Fruit fly (Drosophila melanogaster): ENCODE results near the gene CG4666.
A peak's percentile ranks its signal among the peaks of the same experiment; 100 is the strongest.

Gene CG4666

DNA sequence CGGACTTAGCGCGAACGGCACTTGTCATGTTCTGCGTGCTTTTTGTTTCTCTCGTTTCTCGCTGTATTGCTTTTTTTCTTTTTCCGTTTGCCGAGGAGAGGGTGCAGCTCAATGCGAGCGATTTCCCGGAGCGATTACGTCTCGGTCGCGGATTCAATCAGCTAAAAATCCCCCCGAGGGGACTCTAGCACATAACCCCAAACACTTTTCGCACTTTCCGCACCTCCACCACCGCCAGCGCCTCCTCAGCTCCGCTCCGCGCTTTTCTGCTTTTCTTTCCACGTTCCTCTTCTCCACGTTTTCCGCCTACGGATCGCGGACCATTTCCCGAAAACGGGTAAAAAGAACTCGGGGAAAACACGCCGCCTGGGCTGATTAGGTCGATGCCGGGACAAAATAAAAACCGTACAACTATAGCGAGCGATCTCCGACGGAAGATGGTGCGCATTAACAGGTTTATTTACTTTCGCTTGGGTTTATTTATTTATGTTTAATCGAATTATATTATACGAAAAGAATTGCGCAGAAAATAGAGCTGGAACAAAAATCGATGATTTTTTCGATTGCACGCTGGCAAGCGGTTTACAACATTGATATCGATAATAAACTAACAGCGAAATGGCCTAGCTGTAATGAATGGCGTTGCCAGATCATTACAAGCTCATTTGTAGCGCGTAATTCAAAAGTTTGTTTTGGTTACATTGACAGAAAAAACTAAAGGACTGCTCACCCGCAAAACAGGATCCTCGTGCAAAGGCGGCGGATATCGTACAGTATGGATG is 12.3 kb upstream of the CG4666 start, which contains the start of gene raptor (continued):
- TF ChIP-seq org-1 (GFP tag; optimal IDR thresholded peaks at IDR 0.05) (no peak), MBD-R2 (GFP tag; IDR thresholded peaks at IDR 0.05) (0 out of 2 replicates have a peak, but pooled peaks have one; percentile 16), CG7745 (tag; optimal IDR thresholded peaks at IDR 0.05) (no peak), Fer1 (GFP tag; optimal IDR thresholded peaks at IDR 0.05) (no peak), CrebB (tag; optimal IDR thresholded peaks at IDR 0.05) (no peak), onecut (GFP tag; IDR thresholded peaks at IDR 0.05) (0 out of 2 replicates have a peak, but pooled peaks have one; percentile 9), pzg (GFP tag; optimal IDR thresholded peaks at IDR 0.05) (peak; percentile 64), hbn (GFP tag; IDR thresholded peaks at IDR 0.05; ENCODE audit: partially characterized antibody) (peak; percentile 50), unc-4 (GFP tag; IDR thresholded peaks at IDR 0.05; ENCODE audit: partially characterized antibody) (0 out of 2 replicates have a peak, but pooled peaks have one; percentile 47), az2 (GFP tag; optimal IDR thresholded peaks at IDR 0.05) (no peak), Asciz (GFP tag; optimal IDR thresholded peaks at IDR 0.05) (no peak), CG14667 (GFP tag; IDR thresholded peaks at IDR 0.05) (no peak), Scr (GFP tag; IDR thresholded peaks at IDR 0.05; ENCODE audit: partially characterized antibody) (peak; percentile 31; the same call in 1 of the 2 replicates), Med (GFP tag) (peak; percentile 57), bigmax (GFP tag; optimal IDR thresholded peaks at IDR 0.05) (peak; percentile 43), tx (GFP tag; optimal IDR thresholded peaks at IDR 0.05) (no peak), CHES-1-like (GFP tag; optimal IDR thresholded peaks at IDR 0.05) (no peak), CG6791 (GFP tag; IDR thresholded peaks at IDR 0.05; ENCODE audit: partially characterized antibody) (peak; percentile 46; the same call in 1 of the 3 replicates), gt (GFP tag; IDR thresholded peaks at IDR 0.05) (no peak), CG32532 (GFP tag; IDR thresholded peaks at IDR 0.05) (no peak), knrl (GFP tag; IDR thresholded peaks at IDR 0.05; ENCODE audit: partially characterized antibody) (peak; percentile 41), CG4617 (GFP tag; optimal IDR thresholded peaks at IDR 0.05; ENCODE audit: borderline replicate concordance) (peak; percentile 37), CG15514 (GFP tag; optimal IDR thresholded peaks at IDR 0.05) (peak; percentile 16), fru (optimal IDR thresholded peaks at IDR 0.05) (no peak), CG6813 (GFP tag; optimal IDR thresholded peaks at IDR 0.05) (no peak), CG4820 (GFP tag; optimal IDR thresholded peaks at IDR 0.05) (no peak), CG14965 (GFP tag; optimal IDR thresholded peaks at IDR 0.05; ENCODE audit: borderline replicate concordance) (no peak), BEAF-32 (GFP tag; optimal IDR thresholded peaks at IDR 0.05) (peak; percentile 66), sug (tag; optimal IDR thresholded peaks at IDR 0.05) (peak; percentile 4), crp (GFP tag; optimal IDR thresholded peaks at IDR 0.05) (peak in 1 of 2 experiments; percentile 58), cg (GFP tag; optimal IDR thresholded peaks at IDR 0.05) (no peak), CG8290 (GFP tag; optimal IDR thresholded peaks at IDR 0.05) (no peak), CG8290 (tag; optimal IDR thresholded peaks at IDR 0.05) (no peak), pros (GFP tag; optimal IDR thresholded peaks at IDR 0.05) (no peak), Sin3A (optimal IDR thresholded peaks at IDR 0.05) (peak; percentile 5), CG1529 (GFP tag; optimal IDR thresholded peaks at IDR 0.05) (no peak), bcd (GFP tag; optimal IDR thresholded peaks at IDR 0.05) (no peak), crol (GFP tag; IDR thresholded peaks at IDR 0.05) (peak; percentile 83), toy (GFP tag; IDR thresholded peaks at IDR 0.05) (no peak), B-H2 (GFP tag; optimal IDR thresholded peaks at IDR 0.05) (no peak), CG14710 (tag; optimal IDR thresholded peaks at IDR 0.05) (peak; percentile 18), CG7786 (GFP tag; optimal IDR thresholded peaks at IDR 0.05) (no peak), cad (GFP tag; optimal IDR thresholded peaks at IDR 0.05) (no peak), stwl (tag; optimal IDR thresholded peaks at IDR 0.05) (peak; percentile 5), CG7963 (GFP tag; IDR thresholded peaks at IDR 0.05; ENCODE audit: partially characterized antibody) (0 out of 3 replicates have a peak, but pooled peaks have one; percentile 29), CG15479 (GFP tag; optimal IDR thresholded peaks at IDR 0.05) (peak; percentile 41), CG2712 (tag; optimal IDR thresholded peaks at IDR 0.05) (peak; percentile 8), D (optimal IDR thresholded peaks at IDR 0.05) (no peak), D (GFP tag; optimal IDR thresholded peaks at IDR 0.05) (no peak)
